Worm (Caenorhabditis elegans) whole organism, late embryonic: ENCODE results near the gene rpl-36.A.

Source experiments
- K02D7.2 ChIP-seq: sonication (generic microtip); optimal IDR thresholded peaks from 2 replicates; lab custom pipeline; 2017; ENCODE audit warnings: mild to moderate bottlenecking, missing genetic modification characterization, missing compliant biosample characterization
- T23F11.4 ChIP-seq: fragments of 200-800 bp; sonication (Bioruptor generic); optimal IDR thresholded peaks from 2 replicates; lab custom pipeline; 2018; ENCODE audit warnings: mild to moderate bottlenecking, missing genetic modification characterization, missing compliant biosample characterization
- ama-1 ChIP-seq: fragments of 150-350 bp; optimal IDR thresholded peaks from 2 replicates; lab custom pipeline; 2014
- ceh-14 ChIP-seq: sonication (generic microtip); optimal IDR thresholded peaks from 2 replicates; lab custom pipeline; 2016; ENCODE audit warnings: missing genotype, missing genetic modification characterization, missing compliant biosample characterization
- ceh-22 ChIP-seq: sonication (generic microtip); optimal IDR thresholded peaks from 2 replicates; lab custom pipeline; 2017; ENCODE audit warnings: missing biosample characterization, missing genetic modification characterization
- ceh-48 ChIP-seq: sonication (generic microtip); optimal IDR thresholded peaks from 2 replicates; lab custom pipeline; 2016; ENCODE audit warnings: missing genetic modification characterization, inconsistent platforms, missing compliant biosample characterization
- dve-1 ChIP-seq: sonication (generic microtip); optimal IDR thresholded peaks from 2 replicates; lab custom pipeline; 2017; ENCODE audit warnings: antibody characterized with exemption, mild to moderate bottlenecking, missing genetic modification characterization, missing compliant biosample characterization
- fkh-10 ChIP-seq: fragments of 150-350 bp; optimal IDR thresholded peaks from 2 replicates; lab custom pipeline; 2014; ENCODE audit warnings: missing biosample characterization, missing genetic modification reagents, missing genetic modification characterization
- hlh-30 ChIP-seq: sonication (generic microtip); optimal IDR thresholded peaks from 2 replicates; lab custom pipeline; 2017; ENCODE audit warnings: antibody characterized with exemption, missing genetic modification characterization, missing compliant biosample characterization; ENCODE audit not compliant: insufficient read depth
- hlh-6 ChIP-seq: sonication (generic microtip); optimal IDR thresholded peaks from 2 replicates; lab custom pipeline; 2016; ENCODE audit warnings: missing genotype, missing genetic modification characterization, missing compliant biosample characterization
- lin-11 ChIP-seq: fragments of 200-800 bp; sonication (Bioruptor generic); optimal IDR thresholded peaks from 2 replicates; lab custom pipeline; 2018; ENCODE audit warnings: mild to moderate bottlenecking, missing genetic modification characterization, missing compliant biosample characterization
- nfya-1 ChIP-seq: sonication (generic microtip); optimal IDR thresholded peaks from 2 replicates; lab custom pipeline; 2017; ENCODE audit warnings: missing genetic modification characterization, mild to moderate bottlenecking, missing compliant biosample characterization, antibody characterized with exemption, moderate library complexity
- npax-4 ChIP-seq: sonication (generic microtip); optimal IDR thresholded peaks from 2 replicates; lab custom pipeline; 2016; ENCODE audit warnings: missing genetic modification characterization, missing compliant biosample characterization
- pax-1 ChIP-seq: fragments of 150-350 bp; optimal IDR thresholded peaks from 2 replicates; lab custom pipeline; 2014; ENCODE audit warnings: missing biosample characterization, missing genetic modification characterization
- pha-2 ChIP-seq: sonication (generic microtip); optimal IDR thresholded peaks from 2 replicates; lab custom pipeline; 2017; ENCODE audit warnings: mild to moderate bottlenecking, missing genetic modification characterization, missing compliant biosample characterization
- pros-1 ChIP-seq: fragments of 150-350 bp; optimal IDR thresholded peaks from 2 replicates; lab custom pipeline; 2014; ENCODE audit warnings: missing biosample characterization, missing genetic modification reagents, missing genetic modification characterization
- rnt-1 ChIP-seq: sonication (generic microtip); optimal IDR thresholded peaks from 2 replicates; lab custom pipeline; 2016; ENCODE audit warnings: missing genetic modification characterization, missing compliant biosample characterization
- sdc-2 ChIP-seq: sonication (generic microtip); optimal IDR thresholded peaks from 2 replicates; lab custom pipeline; 2016; ENCODE audit warnings: missing genotype, missing genetic modification characterization, missing compliant biosample characterization
- tbx-2 ChIP-seq: sonication (generic microtip); optimal IDR thresholded peaks from 2 replicates; lab custom pipeline; 2016; ENCODE audit warnings: missing genetic modification characterization, missing compliant biosample characterization
- unc-42 ChIP-seq: sonication (generic microtip); optimal IDR thresholded peaks from 2 replicates; lab custom pipeline; 2016; ENCODE audit warnings: missing genotype, missing genetic modification characterization, missing compliant biosample characterization
- unc-55 ChIP-seq: sonication (generic microtip); optimal IDR thresholded peaks from 2 replicates; lab custom pipeline; 2017; ENCODE audit warnings: missing biosample characterization, missing genetic modification reagents, missing genetic modification characterization
- ztf-16 ChIP-seq: sonication (generic microtip); optimal IDR thresholded peaks from 2 replicates; lab custom pipeline; 2017; ENCODE audit warnings: missing genetic modification characterization, missing compliant biosample characterization

Gene rpl-36.A

ce11 chrII:11050678-11051077 lies 46.3 kb downstream of the rpl-36.A start:
- TF ChIP-seq lin-11 (tag; lab: Kevin White, UChicago) (no peak), K02D7.2 (tag; lab: Kevin White, UChicago) (no peak), hlh-30 (tag; lab: Kevin White, UChicago) (no peak), hlh-6 (tag; lab: Kevin White, UChicago) (no peak), pros-1 (tag; lab: Kevin White, UChicago) (no peak), fkh-10 (no peak), pax-1 (tag; lab: Kevin White, UChicago) (no peak), nfya-1 (tag; lab: Kevin White, UChicago) (no peak), ceh-14 (tag; lab: Kevin White, UChicago) (no peak), npax-4 (no peak), ceh-22 (tag; lab: Kevin White, UChicago) (no peak), sdc-2 (no peak), dve-1 (no peak), tbx-2 (no peak), T23F11.4 (GFP tag; lab: Kevin White, UChicago) (no peak)
- TF ChIP-seq, all 69 proteins: peak for 0

ce11 chrII:11049876-11050275 lies 47.1 kb downstream of the rpl-36.A start, which contains the start of the genes sdhd-1 and ilkp-1:
TSS of gene sdhd-1 (minus strand) at chrII:11049913.
TSS of gene ilkp-1 (plus strand) at chrII:11050255.
- TF ChIP-seq pha-2 (tag; lab: Kevin White, UChicago) (no peak), unc-42 (tag; lab: Kevin White, UChicago) (peak; percentile 73), unc-55 (GFP tag; lab: Kevin White, UChicago) (no peak), ceh-48 (peak; percentile 25), nfya-1 (tag; lab: Kevin White, UChicago) (peak; percentile 0), rnt-1 (tag; lab: Kevin White, UChicago) (no peak), ztf-16 (no peak), ama-1 (no peak)
- TF ChIP-seq, all 69 proteins: peak for 3

- TF ChIP-seq ceh-48 = no peak
Observed at ce11 chrII:11048930-11049329, 48.1 kb downstream of the rpl-36.A start, which contains the start of gene F33A8.4. TSS of gene F33A8.4 (minus strand) at chrII:11049030.
